Fruit fly (Drosophila melanogaster) whole organism, embryonic: ENCODE measurements around the gene CG31612.

Source experiments
- Bteb2 ChIP-seq: fragments of 200-800 bp; sonication (Bioruptor generic); optimal IDR thresholded peaks from 2 replicates; lab custom pipeline; 2016; ENCODE audit warnings: missing biosample characterization, missing genetic modification characterization
- CG17385 ChIP-seq: fragments of 200-800 bp; sonication (Bioruptor generic); optimal IDR thresholded peaks from 3 replicates; lab custom pipeline; 2018; ENCODE audit warnings: missing biosample characterization, mild to moderate bottlenecking, missing genetic modification characterization
- CG17829 ChIP-seq: fragments of 200-800 bp; optimal IDR thresholded peaks from 2 replicates; lab custom pipeline; 2019; ENCODE audit warnings: missing biosample characterization, mild to moderate bottlenecking, missing genetic modification characterization, moderate library complexity
- CG18619 ChIP-seq: fragments of 200-800 bp; sonication (Bioruptor generic); optimal IDR thresholded peaks from 3 replicates; lab custom pipeline; 2017; ENCODE audit warnings: missing biosample characterization, mild to moderate bottlenecking, missing genetic modification characterization
- CG2199 ChIP-seq: fragments of 200-800 bp; sonication (Bioruptor generic); IDR thresholded peaks from 3 replicates; pipeline ENCODE4 v1.3.6; 2022; ENCODE audit warnings: missing biosample characterization, missing genetic modification characterization
- CG2712 ChIP-seq: fragments of 200-800 bp; optimal IDR thresholded peaks from 3 replicates; lab custom pipeline; 2019; ENCODE audit warnings: missing biosample characterization, mild to moderate bottlenecking, missing genetic modification characterization, moderate library complexity
- CG2875 ChIP-seq: fragments of 200-800 bp; sonication (Bioruptor generic); optimal IDR thresholded peaks from 2 replicates; lab custom pipeline; 2017; ENCODE audit warnings: missing biosample characterization, mild to moderate bottlenecking, missing genetic modification characterization, missing genetic modification reagents
- CG31365 ChIP-seq: fragments of 200-800 bp; sonication (Bioruptor generic); optimal IDR thresholded peaks from 2 replicates; lab custom pipeline; 2018; ENCODE audit warnings: missing biosample characterization, mild to moderate bottlenecking, missing genetic modification characterization
- CG42726 ChIP-seq: fragments of 200-800 bp; sonication (Bioruptor generic); IDR thresholded peaks from 2 replicates; pipeline ENCODE4 v1.3.6; 2022; ENCODE audit warnings: missing biosample characterization, missing genetic modification characterization; ENCODE audit not compliant: partially characterized antibody
- CG4360 ChIP-seq: fragments of 200-800 bp; sonication (Bioruptor generic); IDR thresholded peaks from 2 replicates; pipeline ENCODE4 v1.3.6; 2022; ENCODE audit warnings: missing biosample characterization, missing genetic modification characterization
- CG4730 ChIP-seq: fragments of 200-800 bp; sonication (Bioruptor generic); IDR thresholded peaks from 2 replicates; pipeline ENCODE4 v1.3.6; 2022; ENCODE audit warnings: missing biosample characterization, missing genetic modification characterization
- CG7357 ChIP-seq: fragments of 200-800 bp; sonication (Bioruptor generic); IDR thresholded peaks from 3 replicates; pipeline ENCODE4 v1.3.6; 2022; ENCODE audit warnings: missing biosample characterization, missing genetic modification characterization
- CG7928 ChIP-seq: fragments of 200-800 bp; sonication (Bioruptor generic); optimal IDR thresholded peaks from 2 replicates; lab custom pipeline; 2017; ENCODE audit warnings: missing biosample characterization, mild to moderate bottlenecking, missing genetic modification characterization
- CG8290 ChIP-seq, 3 experiments: fragments of 200-800 bp; sonication (Bioruptor generic); optimal IDR thresholded peaks; 2 replicates each; lab custom pipeline; 2016 to 2019; ENCODE audit warnings: missing biosample characterization in 3 of 3, missing genetic modification characterization in 3 of 3, mild to moderate bottlenecking in 2 of 3, moderate library complexity in 1 of 3
- CG8388 ChIP-seq: fragments of 200-800 bp; sonication (Bioruptor generic); optimal IDR thresholded peaks from 2 replicates; lab custom pipeline; 2019; ENCODE audit warnings: missing biosample characterization, mild to moderate bottlenecking, missing genetic modification characterization, moderate library complexity
- CG8944 ChIP-seq: fragments of 200-800 bp; sonication (Bioruptor generic); optimal IDR thresholded peaks from 3 replicates; lab custom pipeline; 2016; ENCODE audit warnings: missing biosample characterization, missing genetic modification characterization
- CG9727 ChIP-seq: fragments of 200-800 bp; sonication (Bioruptor generic); optimal IDR thresholded peaks from 3 replicates; lab custom pipeline; 2017; ENCODE audit warnings: missing biosample characterization, mild to moderate bottlenecking, missing genetic modification characterization
- Camta ChIP-seq: fragments of 200-800 bp; sonication (Bioruptor generic); optimal IDR thresholded peaks from 2 replicates; lab custom pipeline; 2016; ENCODE audit warnings: missing biosample characterization, missing genetic modification characterization
- H2.0 ChIP-seq: fragments of 200-800 bp; sonication (Bioruptor generic); IDR thresholded peaks from 2 replicates; pipeline ENCODE4 v1.3.6; 2022; ENCODE audit warnings: missing biosample characterization, missing genetic modification characterization
- Hey ChIP-seq: fragments of 200-800 bp; sonication (Bioruptor generic); optimal IDR thresholded peaks from 3 replicates; lab custom pipeline; 2018; ENCODE audit warnings: missing biosample characterization, mild to moderate bottlenecking, missing genetic modification characterization
- Lim3 ChIP-seq: fragments of 200-800 bp; sonication (Bioruptor generic); IDR thresholded peaks from 2 replicates; pipeline ENCODE4 v1.3.6; 2022; ENCODE audit warnings: missing biosample characterization, missing genetic modification characterization
- MTF-1 ChIP-seq: fragments of 200-800 bp; sonication (Bioruptor generic); optimal IDR thresholded peaks from 2 replicates; lab custom pipeline; 2018; ENCODE audit warnings: missing biosample characterization, mild to moderate bottlenecking, missing genetic modification characterization, borderline replicate concordance
- Mad ChIP-seq: fragments of 200-800 bp; sonication (Bioruptor generic); optimal IDR thresholded peaks from 2 replicates; lab custom pipeline; 2016; ENCODE audit warnings: missing biosample characterization, missing genetic modification characterization
- Med ChIP-seq: fragments of 200-800 bp; sonication (Bioruptor generic); peaks from one replicate; lab custom pipeline; 2016; ENCODE audit warnings: missing biosample characterization, missing genetic modification characterization, mild to moderate bottlenecking, inconsistent platforms, moderate library complexity
- NFAT ChIP-seq: fragments of 200-800 bp; sonication (Bioruptor generic); IDR thresholded peaks from 2 replicates; pipeline ENCODE4 v1.3.6; 2022; ENCODE audit warnings: missing biosample characterization, missing genetic modification characterization
- Opbp ChIP-seq: fragments of 200-800 bp; sonication (Bioruptor generic); IDR thresholded peaks from 3 replicates; pipeline ENCODE4 v1.3.6; 2022; ENCODE audit warnings: missing biosample characterization, missing genetic modification characterization; ENCODE audit not compliant: partially characterized antibody
- TFAM ChIP-seq: fragments of 200-800 bp; sonication (Bioruptor generic); optimal IDR thresholded peaks from 2 replicates; lab custom pipeline; 2017; ENCODE audit warnings: missing biosample characterization, missing genetic modification characterization, inconsistent platforms
- Usf ChIP-seq: fragments of 200-800 bp; sonication (Bioruptor generic); optimal IDR thresholded peaks from 2 replicates; lab custom pipeline; 2017; ENCODE audit warnings: missing genotype, missing biosample characterization, missing genetic modification characterization
- ac ChIP-seq: fragments of 200-800 bp; sonication (Bioruptor generic); optimal IDR thresholded peaks from 3 replicates; lab custom pipeline; 2017; ENCODE audit warnings: missing biosample characterization, mild to moderate bottlenecking, missing genetic modification characterization
- chinmo ChIP-seq: fragments of 200-800 bp; sonication (Bioruptor generic); IDR thresholded peaks from 4 replicates; pipeline ENCODE4 v1.3.6; 2022; ENCODE audit warnings: missing biosample characterization, missing genetic modification characterization; ENCODE audit not compliant: partially characterized antibody
- chn ChIP-seq: fragments of 200-800 bp; sonication (Bioruptor generic); optimal IDR thresholded peaks from 2 replicates; lab custom pipeline; 2016; ENCODE audit warnings: missing biosample characterization, missing genetic modification characterization
- ci ChIP-seq: fragments of 200-800 bp; sonication (Bioruptor generic); IDR thresholded peaks from 3 replicates; pipeline ENCODE4 v1.3.6; 2022; ENCODE audit warnings: missing biosample characterization, missing genetic modification characterization
- crp ChIP-seq, 2 experiments: fragments of 200-800 bp; sonication (Bioruptor generic); optimal IDR thresholded peaks; 2 replicates in 1 of 2; 3 replicates in 1 of 2; lab custom pipeline; 2017; ENCODE audit warnings: missing biosample characterization in 2 of 2, missing genetic modification characterization in 2 of 2, mild to moderate bottlenecking in 1 of 2, moderate library complexity in 1 of 2
- dmrt99B ChIP-seq: fragments of 200-800 bp; sonication (Bioruptor generic); optimal IDR thresholded peaks from 2 replicates; lab custom pipeline; 2018; ENCODE audit warnings: missing biosample characterization, mild to moderate bottlenecking, missing genetic modification characterization, moderate library complexity
- exex ChIP-seq: fragments of 200-800 bp; sonication (Bioruptor generic); optimal IDR thresholded peaks from 4 replicates; lab custom pipeline; 2018; ENCODE audit warnings: missing biosample characterization, mild to moderate bottlenecking, missing genetic modification characterization, moderate library complexity
- gce ChIP-seq: fragments of 200-800 bp; sonication (Bioruptor generic); IDR thresholded peaks from 3 replicates; pipeline ENCODE4 v1.3.6; 2022; ENCODE audit warnings: missing biosample characterization, missing genetic modification characterization
- gfzf ChIP-seq: fragments of 200-800 bp; sonication (Bioruptor generic); optimal IDR thresholded peaks from 2 replicates; lab custom pipeline; 2016; ENCODE audit warnings: missing biosample characterization, mild to moderate bottlenecking, missing genetic modification characterization, moderate library complexity
- insv ChIP-seq, 2 experiments: fragments of 200-800 bp; sonication (Bioruptor generic); optimal IDR thresholded peaks; 3 replicates each; lab custom pipeline; 2016 to 2018; ENCODE audit warnings: missing biosample characterization in 2 of 2, missing genetic modification characterization in 2 of 2
- lola ChIP-seq, 3 experiments: fragments of >200 bp in 2 of 3; fragments of 200-800 bp in 1 of 3; sonication (Bioruptor generic) in 1 of 3; optimal IDR thresholded peaks; 2 replicates each; lab custom pipeline; 2017 to 2019; ENCODE audit warnings: missing biosample characterization in 3 of 3, missing genetic modification characterization in 3 of 3, mild to moderate bottlenecking in 1 of 3, moderate library complexity in 1 of 3
- nau ChIP-seq: fragments of 200-800 bp; sonication (Bioruptor generic); optimal IDR thresholded peaks from 3 replicates; lab custom pipeline; 2017; ENCODE audit warnings: missing biosample characterization, mild to moderate bottlenecking, missing genetic modification characterization, missing genetic modification reagents
- pros ChIP-seq: fragments of 200-800 bp; sonication (Bioruptor generic); optimal IDR thresholded peaks from 3 replicates; lab custom pipeline; 2019; ENCODE audit warnings: missing biosample characterization, mild to moderate bottlenecking, missing genetic modification characterization, moderate library complexity
- ro ChIP-seq: fragments of 200-800 bp; sonication (Bioruptor generic); IDR thresholded peaks from 2 replicates; pipeline ENCODE4 v1.3.6; 2022; ENCODE audit warnings: missing biosample characterization, missing genetic modification characterization
- sc ChIP-seq, 3 experiments: fragments of >200 bp in 2 of 3; fragments of 200-800 bp in 1 of 3; sonication (Bioruptor generic) in 1 of 3; optimal IDR thresholded peaks; 2 replicates in 2 of 3; 3 replicates in 1 of 3; lab custom pipeline; 2017; ENCODE audit warnings: mild to moderate bottlenecking in 1 of 3, missing biosample characterization in 1 of 3, missing genetic modification characterization in 1 of 3, missing genetic modification reagents in 1 of 3
- schlank ChIP-seq: fragments of 200-800 bp; sonication (Bioruptor generic); optimal IDR thresholded peaks from 2 replicates; lab custom pipeline; 2018; ENCODE audit warnings: missing biosample characterization, mild to moderate bottlenecking, missing genetic modification characterization
- sens ChIP-seq: fragments of 200-800 bp; sonication (Bioruptor generic); peaks from one replicate; lab custom pipeline; 2016; ENCODE audit warnings: missing biosample characterization, missing genetic modification characterization
- sna ChIP-seq: fragments of 200-800 bp; sonication (Bioruptor generic); IDR thresholded peaks from 2 replicates; pipeline ENCODE4 v1.3.6; 2022; ENCODE audit warnings: missing biosample characterization, missing genetic modification characterization; ENCODE audit not compliant: partially characterized antibody
- sqz ChIP-seq: fragments of 200-800 bp; sonication (Bioruptor generic); optimal IDR thresholded peaks from 3 replicates; lab custom pipeline; 2018; ENCODE audit warnings: missing biosample characterization, mild to moderate bottlenecking, missing genetic modification characterization
- usp ChIP-seq: fragments of >200 bp; optimal IDR thresholded peaks from 2 replicates; lab custom pipeline; 2017; ENCODE audit warnings: missing biosample characterization, missing genetic modification characterization
- wek ChIP-seq: fragments of 200-800 bp; sonication (Bioruptor generic); optimal IDR thresholded peaks from 3 replicates; lab custom pipeline; 2018; ENCODE audit warnings: missing biosample characterization, mild to moderate bottlenecking, missing genetic modification characterization, moderate library complexity

The CG31612 gene

DNA sequence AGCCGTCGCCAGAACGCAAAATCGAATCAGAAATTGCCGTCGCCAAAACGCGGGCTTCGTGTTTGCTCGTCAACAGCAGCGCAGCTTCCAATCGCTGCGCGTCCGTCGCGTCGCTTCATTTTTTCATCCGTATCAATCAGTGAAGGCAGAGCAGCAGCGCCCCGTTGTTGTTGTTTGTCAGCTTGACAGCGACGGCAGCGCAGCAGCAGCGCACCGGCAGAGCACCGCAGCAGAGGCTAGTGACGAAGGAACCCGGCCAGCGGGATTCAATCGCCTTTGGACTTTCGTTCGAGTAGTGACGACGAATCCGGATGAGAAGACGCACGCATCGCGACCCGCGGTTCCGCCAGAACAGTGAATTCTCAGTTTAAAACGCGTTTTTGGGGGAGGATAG is 33.5 kb upstream of the CG31612 start (continued):
- TF ChIP-seq pros (peak; percentile 15), CG4360 (peak; percentile 98), CG8944 (GFP tag; lab: Kevin White, UChicago) (peak; percentile 6), sens (peak; percentile 59), wek (GFP tag; lab: Kevin White, UChicago) (no peak), CG8290 (GFP tag; optimal IDR thresholded peaks at IDR 0.05; lab: Kevin White, UChicago) (no peak), CG8290 (tag; optimal IDR thresholded peaks at IDR 0.05; lab: Kevin White, UChicago) (peak in 1 of 2 experiments; percentile 10), Mad (GFP tag; lab: Kevin White, UChicago) (no peak), CG2712 (no peak), Usf (no peak), CG42726 (GFP tag; lab: Robert Waterston, UW) (0 out of 2 replicates have a peak, but pooled peaks have one; percentile 33), CG17829 (peak; percentile 34), CG7928 (GFP tag; lab: Kevin White, UChicago) (no peak), CG8388 (GFP tag; lab: Kevin White, UChicago) (no peak), ac (peak; percentile 15), dmrt99B (tag; lab: Kevin White, UChicago) (no peak), Opbp (GFP tag; lab: Robert Waterston, UW) (0 out of 3 replicates have a peak, but pooled peaks have one; percentile 36), Med (GFP tag; lab: Kevin White, UChicago) (peak; percentile 53), TFAM (no peak), exex (tag; lab: Kevin White, UChicago) (no peak), Camta (no peak), H2.0 (GFP tag; lab: Robert Waterston, UW) (no peak), gce (GFP tag; lab: Robert Waterston, UW) (no peak), crp (GFP tag; optimal IDR thresholded peaks at IDR 0.05; lab: Kevin White, UChicago) (no peak), ro (GFP tag; lab: Robert Waterston, UW) (no peak), CG2199 (GFP tag; lab: Robert Waterston, UW) (peak; percentile 93), chinmo (GFP tag; lab: Robert Waterston, UW) (no peak), chn (GFP tag; lab: Kevin White, UChicago) (no peak), sqz (peak; percentile 7), CG7357 (GFP tag; lab: Robert Waterston, UW) (no peak), CG4730 (GFP tag; lab: Robert Waterston, UW) (no peak), Lim3 (GFP tag; lab: Robert Waterston, UW) (no peak), CG2875 (GFP tag; lab: Kevin White, UChicago) (no peak), schlank (tag; lab: Kevin White, UChicago) (no peak), sna (GFP tag; lab: Robert Waterston, UW) (no peak), CG18619 (GFP tag; lab: Kevin White, UChicago) (no peak), CG31365 (tag; lab: Kevin White, UChicago) (no peak), CG9727 (GFP tag; lab: Kevin White, UChicago) (peak; percentile 7), MTF-1 (no peak), ci (GFP tag; lab: Robert Waterston, UW) (0 out of 3 replicates have a peak, but pooled peaks have one; percentile 15), insv (GFP tag; optimal IDR thresholded peaks at IDR 0.05; lab: Kevin White, UChicago) (peak in 1 of 2 experiments; percentile 49), CG17385 (GFP tag; lab: Kevin White, UChicago) (no peak), nau (GFP tag; lab: Kevin White, UChicago) (no peak), NFAT (GFP tag; lab: Robert Waterston, UW) (no peak), Bteb2 (GFP tag; lab: Kevin White, UChicago) (no peak), Hey (peak; percentile 19), sc (optimal IDR thresholded peaks at IDR 0.05; lab: Kevin White, UChicago) (no peak), sc (GFP tag; optimal IDR thresholded peaks at IDR 0.05; lab: Kevin White, UChicago) (no peak), gfzf (GFP tag; lab: Kevin White, UChicago) (no peak), lola (GFP tag; optimal IDR thresholded peaks at IDR 0.05; lab: Kevin White, UChicago) (no peak), usp (GFP tag; lab: Kevin White, UChicago) (no peak)
